Fruit fly (Drosophila melanogaster) whole organism, larva: ENCODE results near the gene Art9.
A peak's percentile ranks its signal among the peaks of the same experiment; 100 is the strongest.

ENCODE experiments used
- noc ChIP-seq: fragments of 200-800 bp; sonication (Bioruptor generic); optimal IDR thresholded peaks from 3 replicates; lab custom pipeline; 2019; ENCODE audit warnings: missing biosample characterization, mild to moderate bottlenecking, missing genetic modification characterization, moderate library complexity

Art9 gene

DNA sequence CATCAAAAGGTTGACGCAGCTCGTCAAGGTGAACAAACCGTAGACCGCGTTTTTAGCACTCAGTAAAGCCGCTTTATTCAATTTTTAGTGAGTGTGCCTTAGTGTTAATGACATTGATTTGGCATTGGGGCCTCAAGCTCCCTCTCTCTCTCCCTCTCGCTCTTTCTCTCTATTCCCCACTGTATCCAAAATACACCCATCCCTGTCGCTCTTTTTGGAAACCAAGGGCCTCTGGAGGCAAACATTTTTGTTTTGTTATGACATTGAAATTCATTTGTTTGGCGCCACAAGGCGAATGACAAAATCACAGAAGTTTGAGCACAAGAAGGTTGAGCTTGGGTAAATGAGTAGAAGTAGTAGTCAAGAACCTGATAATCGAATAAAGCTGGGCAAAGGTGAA lies 29.4 kb upstream of the Art9 start:
- no peak for TF ChIP-seq noc (tag; lab: Kevin White, UChicago)

- TF ChIP-seq noc (tag; lab: Kevin White, UChicago), result no peak
These were observed 28.6 kb upstream of the Art9 start for dm6 chr3R:13971728-13972448.

DNA sequence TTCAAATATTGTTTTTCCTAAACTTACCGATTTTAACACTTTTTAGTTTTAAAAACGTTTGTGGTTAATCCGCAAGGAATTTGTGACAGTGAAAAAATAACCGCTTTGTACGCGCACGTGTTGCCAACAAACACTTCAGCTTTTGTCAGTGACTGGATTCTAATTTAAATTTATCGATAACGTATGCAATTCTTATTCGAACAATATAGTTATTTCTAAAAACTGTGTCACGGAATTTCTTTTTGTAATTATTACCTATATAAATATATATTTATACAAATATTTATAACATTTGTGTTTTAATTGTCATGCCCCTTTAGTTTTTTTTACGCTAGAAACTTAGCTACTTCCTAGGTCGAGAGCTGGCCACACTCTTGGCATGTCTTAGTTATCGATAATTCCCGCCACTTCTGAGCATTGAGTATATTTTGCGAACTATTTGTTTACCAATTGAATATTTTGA lies 21.3 kb upstream of the Art9 start, which contains the start of gene Orc2:
Orc2 (plus strand) TSS at position 373 of the 463 bp plus-strand sequence.
- no peak for TF ChIP-seq noc (tag; lab: Kevin White, UChicago)

DNA sequence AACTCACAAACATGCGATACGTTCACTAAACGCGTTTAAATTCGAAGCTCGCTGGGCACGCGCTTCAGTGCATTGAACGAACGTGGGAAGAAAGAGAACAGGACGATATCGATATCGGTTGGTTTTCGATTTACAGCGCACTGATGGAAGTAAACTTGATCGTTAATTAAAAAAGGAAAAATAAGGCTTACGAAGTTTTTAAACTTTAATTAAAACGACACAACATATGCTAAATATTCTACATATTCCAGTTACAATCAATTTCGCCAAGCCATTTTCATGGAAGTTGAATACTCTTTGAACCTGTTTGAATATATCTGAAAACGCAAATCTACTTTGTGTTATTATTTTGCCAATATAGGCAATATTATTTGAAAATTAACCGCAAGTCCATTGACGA lies 20.8 kb upstream of the Art9 start, which contains the start of gene Kots:
Kots (minus strand) TSS at position 101 of the 400 bp plus-strand sequence.
- TF ChIP-seq noc (tag; lab: Kevin White, UChicago), result no peak

DNA sequence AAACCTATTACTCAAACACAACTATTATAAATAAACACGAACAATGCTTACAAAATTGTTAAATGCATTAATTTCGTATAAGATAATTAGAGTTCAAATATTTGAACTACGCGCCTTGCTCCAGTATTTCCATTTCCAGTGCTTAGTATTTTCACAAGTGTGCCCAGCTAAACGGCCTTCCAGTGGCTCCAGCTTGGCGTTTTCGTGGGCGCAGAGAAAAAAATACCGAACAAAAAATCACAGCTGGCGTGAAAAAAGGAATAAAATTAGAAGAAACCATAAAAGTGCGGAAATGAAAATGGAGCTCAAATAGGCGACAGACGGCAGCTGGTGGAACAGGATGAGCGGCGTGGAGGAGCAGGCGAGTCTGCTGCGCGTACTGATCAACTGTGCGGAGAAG lies 15.3 kb upstream of the Art9 start, which contains the start of gene Ipp:
Ipp (plus strand) TSS at position 208 of the 400 bp plus-strand sequence.
- TF ChIP-seq noc (tag; lab: Kevin White, UChicago), result no peak

dm6 chr3R:13956809-13957351 lies 13.6 kb upstream of the Art9 start:
- TF ChIP-seq noc (tag; lab: Kevin White, UChicago), result no peak

DNA sequence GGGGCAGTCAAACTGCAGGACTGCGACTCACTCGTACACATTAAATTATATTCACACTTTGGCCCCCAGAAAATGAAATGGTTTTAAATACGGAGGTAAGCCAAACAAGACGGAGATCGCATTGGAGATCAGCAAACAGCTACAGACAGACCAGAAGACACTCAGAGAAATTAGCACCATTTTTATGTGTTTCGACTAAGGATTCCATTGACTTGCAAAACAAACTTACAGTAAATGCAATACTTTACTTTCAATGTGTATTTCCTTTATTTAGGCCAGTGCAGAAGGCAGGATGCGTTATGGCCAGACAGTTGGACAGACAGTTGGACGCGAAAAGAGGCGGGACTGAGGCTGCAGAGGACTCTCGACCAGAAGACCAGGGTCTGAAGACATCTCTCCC lies 12.0 kb upstream of the Art9 start:
- TF ChIP-seq noc (tag; lab: Kevin White, UChicago), result no peak

dm6 chr3R:13952303-13952702 lies 9.0 kb upstream of the Art9 start:
- no peak for TF ChIP-seq noc (tag; lab: Kevin White, UChicago)

dm6 chr3R:13951038-13951437 lies 7.8 kb upstream of the Art9 start, which contains the start of gene CG9926:
Gene CG9926, minus strand, starts transcription at chr3R:13951138.
- no peak for TF ChIP-seq noc (tag; lab: Kevin White, UChicago)

- TF ChIP-seq noc (tag; lab: Kevin White, UChicago), result no peak
These were observed 6.3 kb upstream of the Art9 start for dm6 chr3R:13949571-13949970.

DNA sequence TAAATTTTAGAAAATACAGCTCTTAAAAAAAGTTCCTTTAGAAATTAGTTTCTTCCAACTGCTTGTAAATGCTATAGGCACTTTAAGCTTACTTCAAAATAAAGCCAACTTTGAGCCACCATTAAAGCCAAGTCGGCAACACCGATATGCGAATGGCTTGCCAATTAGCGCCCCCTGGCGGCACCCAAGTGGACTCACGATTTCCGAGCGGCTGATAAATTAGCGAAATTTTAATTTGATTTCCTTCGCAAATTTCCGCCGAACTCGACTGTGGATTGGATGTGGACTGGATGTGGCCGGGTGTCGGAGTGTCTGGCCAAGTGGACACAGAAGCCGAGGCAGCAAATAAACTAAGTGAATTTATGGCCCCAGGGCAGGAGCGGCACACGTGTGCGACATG lies 5.0 kb upstream of the Art9 start, which contains the start of gene CG31517:
CG31517 (plus strand) TSS at position 184 of the 400 bp plus-strand sequence.
- no peak for TF ChIP-seq noc (tag; lab: Kevin White, UChicago)

dm6 chr3R:13947415-13947814 lies 4.2 kb upstream of the Art9 start:
- no peak for TF ChIP-seq noc (tag; lab: Kevin White, UChicago)

- TF ChIP-seq noc (tag; lab: Kevin White, UChicago), result peak; percentile 0
These were observed 2.9 kb upstream of the Art9 start for dm6 chr3R:13946117-13946516.

- TF ChIP-seq noc (tag; lab: Kevin White, UChicago), result no peak
These were observed 2.5 kb upstream of the Art9 start, which contains the start of gene Art6 for dm6 chr3R:13945712-13946111. Gene Art6, minus strand, starts transcription at chr3R:13945812.

dm6 chr3R:13941390-13941789 lies 1.9 kb downstream of the Art9 start:
- no peak for TF ChIP-seq noc (tag; lab: Kevin White, UChicago)

DNA sequence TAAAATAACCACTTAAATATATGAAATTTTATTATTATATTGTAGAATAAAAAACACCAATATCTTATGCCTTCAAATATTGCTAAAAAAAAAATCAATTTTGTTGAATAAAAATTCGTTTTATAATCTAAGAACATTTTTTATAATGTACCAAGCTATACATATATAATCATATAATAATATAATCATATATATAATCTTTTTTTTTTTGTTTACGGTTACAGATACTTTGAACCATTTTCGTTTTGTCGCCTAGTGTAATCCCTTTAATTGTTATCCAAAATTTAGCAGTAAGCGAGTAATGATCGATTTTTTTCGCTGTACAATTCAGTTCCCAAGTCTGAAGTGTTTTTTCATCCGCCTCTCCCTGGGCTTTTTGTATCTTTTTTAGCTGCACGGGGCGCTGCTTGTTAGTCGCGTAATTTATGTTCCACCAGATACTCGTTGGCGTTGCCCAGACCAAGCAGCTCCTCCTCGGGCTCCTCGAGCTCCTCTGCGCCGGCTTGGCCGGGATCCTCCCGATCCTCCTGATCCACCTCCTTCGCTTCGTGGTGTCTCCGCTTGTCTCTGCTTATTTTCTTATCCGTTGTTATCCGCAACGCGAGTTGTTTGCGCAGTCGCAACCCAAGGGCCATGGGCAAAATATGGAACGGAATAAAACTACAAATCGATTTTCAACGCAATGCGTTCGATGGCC lies 3.8 kb downstream of the Art9 start:
- TF ChIP-seq noc (tag; lab: Kevin White, UChicago), result no peak
